Fruit fly (Drosophila melanogaster): ENCODE measurements around the gene CG9784.

Gene CG9784

dm6 chrX:16581703-16582102 is 17.3 kb downstream of the CG9784 start (continued):
- TF ChIP-seq tll (GFP tag; optimal IDR thresholded peaks at IDR 0.05), result no peak
- no peak for TF ChIP-seq Dfd (GFP tag; optimal IDR thresholded peaks at IDR 0.05)
- no peak for TF ChIP-seq CG3163 (GFP tag; optimal IDR thresholded peaks at IDR 0.05)
- TF ChIP-seq CG4282 (GFP tag; optimal IDR thresholded peaks at IDR 0.05), result no peak
- TF ChIP-seq z (GFP tag; IDR thresholded peaks at IDR 0.05), result no peak
- TF ChIP-seq CG12659 (GFP tag; optimal IDR thresholded peaks at IDR 0.05), result no peak
- no peak for TF ChIP-seq pzg (GFP tag; optimal IDR thresholded peaks at IDR 0.05)
- TF ChIP-seq CG32772 (GFP tag; IDR thresholded peaks at IDR 0.05), result no peak
- no peak for TF ChIP-seq salm (tag; optimal IDR thresholded peaks at IDR 0.05)
- TF ChIP-seq bcd (GFP tag; optimal IDR thresholded peaks at IDR 0.05), result peak; percentile 4
- TF ChIP-seq CG3838 (GFP tag; optimal IDR thresholded peaks at IDR 0.05), result no peak
- no peak for TF ChIP-seq CG11560 (tag; IDR thresholded peaks at IDR 0.05)
- TF ChIP-seq stwl (tag; optimal IDR thresholded peaks at IDR 0.05), result no peak
- TF ChIP-seq aop (GFP tag; IDR thresholded peaks at IDR 0.05), result no peak
- TF ChIP-seq zen (tag; optimal IDR thresholded peaks at IDR 0.05), result no peak
- TF ChIP-seq toy (GFP tag; IDR thresholded peaks at IDR 0.05), result no peak
- peak; percentile 48 for TF ChIP-seq CG2678 (tag; optimal IDR thresholded peaks at IDR 0.05)
- no peak for TF ChIP-seq tio (GFP tag; optimal IDR thresholded peaks at IDR 0.05)
- TF ChIP-seq org-1 (GFP tag; optimal IDR thresholded peaks at IDR 0.05), result no peak
- TF ChIP-seq her (GFP tag; optimal IDR thresholded peaks at IDR 0.05), result no peak
- peak; percentile 31; the same call in 1 of the 2 replicates for TF ChIP-seq slbo (GFP tag; IDR thresholded peaks at IDR 0.05)
- no peak for TF ChIP-seq bowl (GFP tag; IDR thresholded peaks at IDR 0.05)
- no peak for TF ChIP-seq CG12104 (GFP tag; optimal IDR thresholded peaks at IDR 0.05)
- no peak for TF ChIP-seq Chrac-16 (GFP tag; optimal IDR thresholded peaks at IDR 0.05)
- TF ChIP-seq CG33213 (GFP tag; optimal IDR thresholded peaks at IDR 0.05), result no peak
- TF ChIP-seq Med (GFP tag), result peak; percentile 70
- no peak for TF ChIP-seq CG1792 (GFP tag; optimal IDR thresholded peaks at IDR 0.05)
- TF ChIP-seq pita (GFP tag; optimal IDR thresholded peaks at IDR 0.05), result no peak
- TF ChIP-seq CG16863 (GFP tag; optimal IDR thresholded peaks at IDR 0.05), result no peak
- TF ChIP-seq CG18599 (GFP tag; optimal IDR thresholded peaks at IDR 0.05), result peak; percentile 57
- TF ChIP-seq Fer1 (GFP tag; optimal IDR thresholded peaks at IDR 0.05), result peak; percentile 36
- no peak for TF ChIP-seq Tbp (GFP tag; optimal IDR thresholded peaks at IDR 0.05)
- TF ChIP-seq Nf-YC (tag; optimal IDR thresholded peaks at IDR 0.05), result no peak
- no peak for TF ChIP-seq CG32532 (GFP tag; IDR thresholded peaks at IDR 0.05)
- TF ChIP-seq CG14710 (tag; optimal IDR thresholded peaks at IDR 0.05), result no peak
- TF ChIP-seq ara (GFP tag; IDR thresholded peaks at IDR 0.05), result no peak
- no peak for TF ChIP-seq CG7963 (GFP tag; IDR thresholded peaks at IDR 0.05; ENCODE audit: partially characterized antibody)
- no peak for TF ChIP-seq unc-4 (GFP tag; IDR thresholded peaks at IDR 0.05; ENCODE audit: partially characterized antibody)
- TF ChIP-seq hbn (GFP tag; IDR thresholded peaks at IDR 0.05; ENCODE audit: partially characterized antibody), result no peak
- 0 out of 2 replicates have a peak, but pooled peaks have one; percentile 16 for TF ChIP-seq CG9932 (GFP tag; IDR thresholded peaks at IDR 0.05)
- TF ChIP-seq CG33557 (GFP tag; optimal IDR thresholded peaks at IDR 0.05), result no peak
- no peak for TF ChIP-seq maf-S (GFP tag; optimal IDR thresholded peaks at IDR 0.05)
- peak; percentile 42 for TF ChIP-seq CG10543 (GFP tag; optimal IDR thresholded peaks at IDR 0.05)
- peak; percentile 10 for TF ChIP-seq CG7839 (tag; optimal IDR thresholded peaks at IDR 0.05)
- no peak for TF ChIP-seq CG31441 (GFP tag; IDR thresholded peaks at IDR 0.05)
- peak; percentile 64 for TF ChIP-seq sens (GFP tag)
- no peak for TF ChIP-seq CG17385 (GFP tag; optimal IDR thresholded peaks at IDR 0.05)
- no peak for TF ChIP-seq Neu2 (GFP tag; optimal IDR thresholded peaks at IDR 0.05; ENCODE audit: borderline replicate concordance)
- no peak for TF ChIP-seq CG14860 (GFP tag; IDR thresholded peaks at IDR 0.05; ENCODE audit: partially characterized antibody)
- peak; percentile 34 for TF ChIP-seq CG10147 (GFP tag; optimal IDR thresholded peaks at IDR 0.05)
- TF ChIP-seq Vsx1 (GFP tag; optimal IDR thresholded peaks at IDR 0.05), result no peak
